Worm (Caenorhabditis elegans): Measurements from ENCODE around the gene myo-6.
A peak's percentile ranks its signal among the peaks of the same experiment; 100 is the strongest.

Gene myo-6

DNA sequence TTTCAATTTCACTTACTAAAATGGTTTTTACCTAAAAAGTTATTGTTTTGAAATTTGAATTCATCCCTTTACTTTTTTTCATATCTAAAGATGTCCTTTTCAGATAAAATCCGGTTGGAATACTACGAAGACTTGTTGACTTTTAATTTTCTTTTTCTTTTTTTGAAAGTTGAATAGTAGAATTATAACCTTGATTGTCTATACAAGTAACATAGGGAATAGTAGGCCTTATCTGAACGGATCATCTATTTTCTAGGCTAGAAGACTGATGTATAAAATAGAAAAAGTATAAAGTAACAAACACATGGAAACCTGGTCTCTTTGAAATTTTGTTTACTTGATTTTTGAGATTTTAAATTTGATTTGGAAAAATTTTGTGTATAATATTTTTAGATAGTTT lies 28.7 kb upstream of the myo-6 start:
- TF ChIP-seq lin-14 (GFP tag; optimal IDR thresholded peaks at IDR 0.05) (peak; percentile 12), Y116A8C.19 (tag; optimal IDR thresholded peaks at IDR 0.05; ENCODE audit: borderline replicate concordance) (no peak), nhr-47 (tag; optimal IDR thresholded peaks at IDR 0.05) (no peak), snpc-4 (tag; optimal IDR thresholded peaks at IDR 0.05) (no peak), C34B4.2 (tag; optimal IDR thresholded peaks at IDR 0.05) (no peak), nhr-77 (tag; optimal IDR thresholded peaks at IDR 0.05) (no peak), nhr-85 (tag) (peak; percentile 84), nhr-71 (tag; optimal IDR thresholded peaks at IDR 0.05) (peak; percentile 2), unc-86 (tag; optimal IDR thresholded peaks at IDR 0.05) (no peak), ztf-11 (tag; optimal IDR thresholded peaks at IDR 0.05) (no peak)

- peak; percentile 31 for TF ChIP-seq lin-14 (GFP tag; optimal IDR thresholded peaks at IDR 0.05)
- TF ChIP-seq nhr-77 (tag; optimal IDR thresholded peaks at IDR 0.05), result no peak
- no peak for TF ChIP-seq dsc-1 (tag; optimal IDR thresholded peaks at IDR 0.05)
- TF ChIP-seq mef-2 (tag; optimal IDR thresholded peaks at IDR 0.05), result no peak
- TF ChIP-seq lin-13 (GFP tag; optimal IDR thresholded peaks at IDR 0.05), result no peak
- no peak for TF ChIP-seq vab-15 (tag; optimal IDR thresholded peaks at IDR 0.05)
- no peak for TF ChIP-seq nhr-28 (tag; optimal IDR thresholded peaks at IDR 0.05)
- no peak for TF ChIP-seq tlp-1 (tag; optimal IDR thresholded peaks at IDR 0.05)
- no peak for TF ChIP-seq pqm-1 (tag; optimal IDR thresholded peaks at IDR 0.05)
- no peak for TF ChIP-seq C16A3.4 (tag; optimal IDR thresholded peaks at IDR 0.05)
- peak; percentile 76 for TF ChIP-seq blmp-1 (tag; optimal IDR thresholded peaks at IDR 0.05)
Measured at ce11 chrIII:13381684-13382083, 27.9 kb upstream of the myo-6 start.

DNA sequence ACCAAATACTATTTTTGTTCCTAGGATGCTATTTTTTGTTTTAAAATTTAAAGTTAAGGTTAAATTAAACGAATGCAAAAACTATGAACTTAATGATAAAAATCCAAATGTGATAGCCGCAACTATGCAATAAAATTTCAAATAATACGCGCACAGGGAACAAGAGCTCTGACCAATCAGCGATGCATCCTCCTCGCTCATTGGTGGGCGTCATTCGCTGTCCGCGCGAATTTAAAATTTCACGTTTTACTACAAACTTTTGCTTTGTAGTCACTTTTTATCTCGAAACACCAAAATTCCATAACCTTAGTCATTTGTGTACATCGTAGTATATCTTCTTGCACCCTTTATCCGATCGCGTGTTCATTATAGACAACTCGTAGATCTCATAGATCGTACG lies 26.4 kb upstream of the myo-6 start:
- peak; percentile 57 for TF ChIP-seq xbp-1 (tag; optimal IDR thresholded peaks at IDR 0.05)
- no peak for TF ChIP-seq lin-13 (GFP tag; optimal IDR thresholded peaks at IDR 0.05)
- TF ChIP-seq unc-98 (GFP tag; IDR thresholded peaks at IDR 0.05), result no peak
- no peak for TF ChIP-seq nhr-28 (tag; optimal IDR thresholded peaks at IDR 0.05)
- TF ChIP-seq ces-1 (GFP tag; optimal IDR thresholded peaks at IDR 0.05), result no peak
- no peak for TF ChIP-seq ztf-4 (tag; optimal IDR thresholded peaks at IDR 0.05)
- TF ChIP-seq efl-1 (optimal IDR thresholded peaks at IDR 0.05), result no peak
- peak in 1 of 2 experiments; percentile 7 for TF ChIP-seq efl-1 (GFP tag; optimal IDR thresholded peaks at IDR 0.05 in 1 of 2)
- TF ChIP-seq efl-3 (GFP tag; optimal IDR thresholded peaks at IDR 0.05), result no peak
- TF ChIP-seq vab-15 (tag; optimal IDR thresholded peaks at IDR 0.05), result no peak

DNA sequence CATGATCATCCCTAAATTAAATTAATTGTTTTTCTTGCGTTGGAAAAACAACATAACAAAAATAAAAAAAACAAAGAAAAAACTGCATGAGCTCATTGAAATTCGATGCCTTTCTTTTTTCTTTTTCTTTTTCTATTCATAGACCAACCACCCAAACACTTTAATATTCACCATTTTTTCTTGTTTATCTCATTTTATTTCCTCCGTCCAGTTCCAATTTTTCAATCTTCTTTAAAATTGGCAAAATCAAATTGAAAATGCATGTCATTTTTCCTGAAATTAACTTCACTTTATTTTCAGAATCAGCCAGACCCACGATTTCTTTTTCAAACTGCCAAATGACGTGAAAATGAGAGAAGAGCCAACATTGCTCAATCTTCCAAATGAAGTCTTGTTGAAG lies 23.7 kb upstream of the myo-6 start, which contains the start of gene T03F6.4:
T03F6.4 (plus strand) TSS at position 301 of the 400 bp plus-strand sequence.
- no peak for TF ChIP-seq ceh-63 (GFP tag; optimal IDR thresholded peaks at IDR 0.05)
- TF ChIP-seq jun-1 (tag; optimal IDR thresholded peaks at IDR 0.05), result no peak

DNA sequence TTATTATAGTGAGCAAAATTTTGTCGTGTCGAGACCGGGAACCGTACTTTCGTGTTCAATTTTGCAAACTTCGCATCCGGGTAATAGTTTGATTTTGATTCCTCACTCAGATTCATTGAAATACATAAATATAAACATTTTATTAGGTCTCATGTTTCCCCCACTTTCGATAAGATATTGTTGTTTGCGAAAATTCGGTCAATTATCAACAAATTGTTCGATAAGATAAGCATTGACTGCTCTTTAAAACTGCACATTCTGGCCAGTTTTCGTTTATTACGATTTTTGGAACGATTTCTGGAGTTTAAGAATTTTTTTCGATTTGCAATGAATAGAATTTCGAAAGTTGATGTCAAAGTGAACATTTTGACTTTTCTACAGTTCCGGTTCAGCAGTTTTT lies 21.0 kb upstream of the myo-6 start:
- TF ChIP-seq hlh-17 (GFP tag; optimal IDR thresholded peaks at IDR 0.05; ENCODE audit: borderline replicate concordance) (no peak), elt-2 (tag; optimal IDR thresholded peaks at IDR 0.05) (peak; percentile 73), nhr-90 (tag; optimal IDR thresholded peaks at IDR 0.05; ENCODE audit: poor library complexity) (no peak)

DNA sequence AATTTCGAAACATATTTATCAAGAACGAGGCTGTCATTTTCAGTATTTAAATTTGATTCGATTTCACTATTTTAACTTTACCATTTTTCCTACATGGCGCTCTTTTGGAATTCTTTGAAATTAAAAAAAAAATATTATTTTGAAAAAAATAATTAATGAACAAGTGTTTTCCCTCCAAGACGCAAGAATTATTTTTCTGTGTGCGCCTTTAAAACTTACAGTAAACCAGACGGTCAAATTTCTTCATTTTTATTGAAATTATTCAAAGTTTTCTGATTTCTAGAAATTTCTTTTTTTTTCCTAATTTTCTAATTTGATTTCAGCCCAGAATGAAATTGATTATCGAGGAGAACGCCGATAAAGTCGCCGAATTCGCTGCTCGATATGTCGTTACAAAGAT lies 20.5 kb upstream of the myo-6 start, which contains the start of gene T03F6.3:
T03F6.3 (plus strand) TSS at position 318 of the 400 bp plus-strand sequence.
- TF ChIP-seq lin-15B (tag; optimal IDR thresholded peaks at IDR 0.05), result no peak
- no peak for TF ChIP-seq pax-3 (tag; optimal IDR thresholded peaks at IDR 0.05)
- no peak for TF ChIP-seq unc-62 (GFP tag; optimal IDR thresholded peaks at IDR 0.05)
- TF ChIP-seq lir-3 (tag; optimal IDR thresholded peaks at IDR 0.05; ENCODE audit: poor library complexity), result no peak
- no peak for TF ChIP-seq unc-30 (tag; optimal IDR thresholded peaks at IDR 0.05)
- no peak for TF ChIP-seq zag-1 (tag; optimal IDR thresholded peaks at IDR 0.05)
- TF ChIP-seq tbx-2 (tag; optimal IDR thresholded peaks at IDR 0.05), result no peak
- no peak for TF ChIP-seq zip-4 (GFP tag; optimal IDR thresholded peaks at IDR 0.05)
- no peak for TF ChIP-seq snpc-4 (tag; optimal IDR thresholded peaks at IDR 0.05)
- no peak for TF ChIP-seq C04F5.9 (tag; optimal IDR thresholded peaks at IDR 0.05)
- no peak for TF ChIP-seq lin-14 (GFP tag; optimal IDR thresholded peaks at IDR 0.05)
- TF ChIP-seq nhr-20 (tag; optimal IDR thresholded peaks at IDR 0.05), result no peak
